Fruit fly (Drosophila melanogaster) whole organism, embryonic: ENCODE measurements around the gene CG6094.

Experiments used
- ATbp ChIP-seq: fragments of 200-800 bp; sonication (Bioruptor generic); optimal IDR thresholded peaks from 2 replicates; lab custom pipeline; 2017; ENCODE audit warnings: missing biosample characterization, mild to moderate bottlenecking, missing genetic modification characterization, missing genetic modification reagents
- CG11085 ChIP-seq: fragments of 200-800 bp; sonication (Bioruptor generic); IDR thresholded peaks from 2 replicates; pipeline ENCODE4 v1.3.6; 2022; ENCODE audit warnings: missing biosample characterization, missing genetic modification characterization
- CG1233 ChIP-seq: fragments of 200-800 bp; sonication (Bioruptor generic); optimal IDR thresholded peaks from 4 replicates; lab custom pipeline; 2018; ENCODE audit warnings: missing biosample characterization, mild to moderate bottlenecking, missing genetic modification characterization
- CG12942 ChIP-seq: fragments of 200-800 bp; sonication (Bioruptor generic); optimal IDR thresholded peaks from 3 replicates; lab custom pipeline; 2016; ENCODE audit warnings: missing biosample characterization, missing genetic modification characterization
- CG13424 ChIP-seq: fragments of 200-800 bp; sonication (Bioruptor generic); optimal IDR thresholded peaks from 2 replicates; lab custom pipeline; 2019; ENCODE audit warnings: missing biosample characterization, mild to moderate bottlenecking, missing genetic modification characterization, moderate library complexity
- CG14050 ChIP-seq: fragments of 200-800 bp; sonication (Bioruptor generic); IDR thresholded peaks from 3 replicates; pipeline ENCODE4 v1.3.6; 2022; ENCODE audit warnings: missing biosample characterization, missing genetic modification characterization
- CG14710 ChIP-seq: fragments of 200-800 bp; sonication (Bioruptor generic); optimal IDR thresholded peaks from 3 replicates; lab custom pipeline; 2019; ENCODE audit warnings: missing biosample characterization, mild to moderate bottlenecking, missing genetic modification characterization, moderate library complexity
- CG15514 ChIP-seq: fragments of 200-800 bp; sonication (Bioruptor generic); optimal IDR thresholded peaks from 3 replicates; lab custom pipeline; 2017; ENCODE audit warnings: missing biosample characterization, missing genetic modification characterization, mild to moderate bottlenecking, moderate library complexity, missing genetic modification reagents
- CG18476 ChIP-seq: fragments of 200-800 bp; sonication (Bioruptor generic); optimal IDR thresholded peaks from 2 replicates; lab custom pipeline; 2016; ENCODE audit warnings: missing biosample characterization, mild to moderate bottlenecking, missing genetic modification characterization
- CG30431 ChIP-seq: fragments of 200-800 bp; sonication (Bioruptor generic); optimal IDR thresholded peaks from 2 replicates; lab custom pipeline; 2017; ENCODE audit warnings: missing biosample characterization, missing genetic modification characterization
- CG31365 ChIP-seq: fragments of 200-800 bp; sonication (Bioruptor generic); optimal IDR thresholded peaks from 2 replicates; lab custom pipeline; 2018; ENCODE audit warnings: missing biosample characterization, mild to moderate bottlenecking, missing genetic modification characterization
- CG3726 ChIP-seq: fragments of 200-800 bp; sonication (Bioruptor generic); IDR thresholded peaks from 3 replicates; pipeline ENCODE4, ENCODE4 v1.3.6; 2022; ENCODE audit warnings: missing biosample characterization, missing genetic modification characterization
- CG4707 ChIP-seq: fragments of 200-800 bp; sonication (Bioruptor generic); optimal IDR thresholded peaks from 2 replicates; lab custom pipeline; 2018; ENCODE audit warnings: missing biosample characterization, mild to moderate bottlenecking, missing genetic modification characterization, moderate library complexity
- CG4730 ChIP-seq: fragments of 200-800 bp; sonication (Bioruptor generic); IDR thresholded peaks from 2 replicates; pipeline ENCODE4 v1.3.6; 2022; ENCODE audit warnings: missing biosample characterization, missing genetic modification characterization
- CG6765 ChIP-seq: fragments of 200-800 bp; sonication (Bioruptor generic); optimal IDR thresholded peaks from 3 replicates; lab custom pipeline; 2017; ENCODE audit warnings: missing biosample characterization, mild to moderate bottlenecking, missing genetic modification characterization
- CG6791 ChIP-seq: fragments of 200-800 bp; sonication (Bioruptor generic); IDR thresholded peaks from 3 replicates; pipeline ENCODE4 v1.3.6; 2022; ENCODE audit warnings: missing biosample characterization, missing genetic modification characterization; ENCODE audit not compliant: partially characterized antibody
- CG7372 ChIP-seq: fragments of 200-800 bp; sonication (Bioruptor generic); IDR thresholded peaks from 2 replicates; pipeline ENCODE4 v1.3.6; 2022; ENCODE audit warnings: missing biosample characterization, missing genetic modification characterization
- CG7745 ChIP-seq: fragments of 200-800 bp; sonication (Bioruptor generic); optimal IDR thresholded peaks from 2 replicates; lab custom pipeline; 2018; ENCODE audit warnings: missing biosample characterization, mild to moderate bottlenecking, missing genetic modification characterization, moderate library complexity
- CG8765 ChIP-seq: fragments of 200-800 bp; sonication (Bioruptor generic); IDR thresholded peaks from 2 replicates; pipeline ENCODE4 v1.3.6; 2022; ENCODE audit warnings: missing biosample characterization, missing genetic modification characterization
- CG9215 ChIP-seq: fragments of 200-800 bp; sonication (Bioruptor generic); IDR thresholded peaks from 2 replicates; pipeline ENCODE4 v1.3.6; 2022; ENCODE audit warnings: missing biosample characterization, missing genetic modification characterization
- CG9609 ChIP-seq: fragments of 200-800 bp; sonication (Bioruptor generic); optimal IDR thresholded peaks from 3 replicates; lab custom pipeline; 2016; ENCODE audit warnings: missing biosample characterization, missing genetic modification characterization
- D ChIP-seq, 2 experiments: fragments of 200-800 bp in 1 of 2; fragments of >200 bp in 1 of 2; sonication (Bioruptor generic) in 1 of 2; optimal IDR thresholded peaks; 2 replicates in 1 of 2; 3 replicates in 1 of 2; lab custom pipeline; 2017; ENCODE audit warnings: mild to moderate bottlenecking in 1 of 2, missing biosample characterization in 1 of 2, missing genetic modification characterization in 1 of 2, missing genetic modification reagents in 1 of 2
- D19A ChIP-seq: fragments of 200-800 bp; optimal IDR thresholded peaks from 3 replicates; lab custom pipeline; 2019; ENCODE audit warnings: missing biosample characterization, mild to moderate bottlenecking, missing genetic modification characterization, moderate library complexity
- Dbx ChIP-seq: fragments of 200-800 bp; sonication (Bioruptor generic); IDR thresholded peaks from 3 replicates; pipeline ENCODE4 v1.3.6; 2022; ENCODE audit warnings: missing biosample characterization, missing genetic modification characterization
- Dip2 ChIP-seq: fragments of 200-800 bp; sonication (Bioruptor generic); IDR thresholded peaks from 2 replicates; pipeline ENCODE4 v1.3.6; 2022; ENCODE audit warnings: missing biosample characterization, missing genetic modification characterization
- HLH3B ChIP-seq: fragments of 200-800 bp; sonication (Bioruptor generic); IDR thresholded peaks from 2 replicates; pipeline ENCODE4 v1.3.6; 2022; ENCODE audit warnings: missing biosample characterization, missing genetic modification characterization
- Hr51 ChIP-seq, 2 experiments: fragments of 200-800 bp; sonication (Bioruptor generic); optimal IDR thresholded peaks; 2 replicates in 1 of 2; 3 replicates in 1 of 2; lab custom pipeline; 2016 to 2018; ENCODE audit warnings: missing biosample characterization in 2 of 2, missing genetic modification characterization in 2 of 2, mild to moderate bottlenecking in 1 of 2, moderate library complexity in 1 of 2
- Hsf ChIP-seq: fragments of 200-800 bp; sonication (Bioruptor generic); optimal IDR thresholded peaks from 3 replicates; lab custom pipeline; 2016; ENCODE audit warnings: missing biosample characterization, missing genetic modification characterization
- Kr ChIP-seq: fragments of 200-800 bp; sonication (Bioruptor generic); optimal IDR thresholded peaks from 2 replicates; lab custom pipeline; 2017; ENCODE audit warnings: missing biosample characterization, mild to moderate bottlenecking, missing genetic modification characterization
- Trl ChIP-seq, 3 experiments: fragments of >200 bp in 2 of 3; fragments of 200-800 bp in 1 of 3; sonication (Bioruptor generic) in 1 of 3; optimal IDR thresholded peaks; 2 replicates in 1 of 3; 3 replicates in 2 of 3; lab custom pipeline; 2016 to 2017; ENCODE audit warnings: missing biosample characterization in 1 of 3, missing genetic modification characterization in 1 of 3
- az2 ChIP-seq: fragments of 200-800 bp; sonication (Bioruptor generic); optimal IDR thresholded peaks from 3 replicates; lab custom pipeline; 2016; ENCODE audit warnings: missing biosample characterization, missing genetic modification characterization
- crc ChIP-seq: fragments of 200-800 bp; sonication (Bioruptor generic); optimal IDR thresholded peaks from 2 replicates; lab custom pipeline; 2016; ENCODE audit warnings: missing biosample characterization, missing genetic modification characterization
- crol ChIP-seq: fragments of 200-800 bp; sonication (Bioruptor generic); IDR thresholded peaks from 2 replicates; pipeline ENCODE4 v1.3.6; 2022; ENCODE audit warnings: missing biosample characterization, missing genetic modification characterization
- dmrt11E ChIP-seq: fragments of 200-800 bp; sonication (Bioruptor generic); optimal IDR thresholded peaks from 3 replicates; lab custom pipeline; 2018; ENCODE audit warnings: missing biosample characterization, mild to moderate bottlenecking, missing genetic modification characterization, moderate library complexity
- gt ChIP-seq: fragments of 200-800 bp; sonication (Bioruptor generic); IDR thresholded peaks from 2 replicates; pipeline ENCODE4 v1.3.6; 2022; ENCODE audit warnings: missing biosample characterization, missing genetic modification characterization
- insv ChIP-seq, 2 experiments: fragments of 200-800 bp; sonication (Bioruptor generic); optimal IDR thresholded peaks; 3 replicates each; lab custom pipeline; 2016 to 2018; ENCODE audit warnings: missing biosample characterization in 2 of 2, missing genetic modification characterization in 2 of 2
- jigr1 ChIP-seq: fragments of 200-800 bp; sonication (Bioruptor generic); IDR thresholded peaks from 3 replicates; pipeline ENCODE4 v1.3.6; 2022; ENCODE audit warnings: missing biosample characterization, missing genetic modification characterization
- kni ChIP-seq: fragments of 200-800 bp; sonication (Bioruptor generic); optimal IDR thresholded peaks from 3 replicates; lab custom pipeline; 2017; ENCODE audit warnings: mild to moderate bottlenecking, missing biosample characterization, missing genetic modification reagents, missing genetic modification characterization
- knrl ChIP-seq: fragments of 200-800 bp; sonication (Bioruptor generic); IDR thresholded peaks from 3 replicates; pipeline ENCODE4 v1.3.6; 2022; ENCODE audit warnings: missing biosample characterization, missing genetic modification characterization; ENCODE audit not compliant: partially characterized antibody
- nau ChIP-seq: fragments of 200-800 bp; sonication (Bioruptor generic); optimal IDR thresholded peaks from 3 replicates; lab custom pipeline; 2017; ENCODE audit warnings: missing biosample characterization, mild to moderate bottlenecking, missing genetic modification characterization, missing genetic modification reagents
- oc ChIP-seq: fragments of 200-800 bp; sonication (Bioruptor generic); optimal IDR thresholded peaks from 2 replicates; lab custom pipeline; 2018; ENCODE audit warnings: missing biosample characterization, mild to moderate bottlenecking, missing genetic modification characterization, moderate library complexity
- pros ChIP-seq: fragments of 200-800 bp; sonication (Bioruptor generic); optimal IDR thresholded peaks from 3 replicates; lab custom pipeline; 2019; ENCODE audit warnings: missing biosample characterization, mild to moderate bottlenecking, missing genetic modification characterization, moderate library complexity
- rib ChIP-seq: fragments of 200-800 bp; sonication (Bioruptor generic); IDR thresholded peaks from 2 replicates; pipeline ENCODE4 v1.3.6; 2022; ENCODE audit warnings: missing biosample characterization, missing genetic modification characterization
- sna ChIP-seq: fragments of 200-800 bp; sonication (Bioruptor generic); IDR thresholded peaks from 2 replicates; pipeline ENCODE4 v1.3.6; 2022; ENCODE audit warnings: missing biosample characterization, missing genetic modification characterization; ENCODE audit not compliant: partially characterized antibody
- sqz ChIP-seq: fragments of 200-800 bp; sonication (Bioruptor generic); optimal IDR thresholded peaks from 3 replicates; lab custom pipeline; 2018; ENCODE audit warnings: missing biosample characterization, mild to moderate bottlenecking, missing genetic modification characterization
- sug ChIP-seq: fragments of 200-800 bp; optimal IDR thresholded peaks from 2 replicates; lab custom pipeline; 2019; ENCODE audit warnings: missing biosample characterization, mild to moderate bottlenecking, missing genetic modification characterization, moderate library complexity
- tin ChIP-seq: fragments of 200-800 bp; sonication (Bioruptor generic); optimal IDR thresholded peaks from 3 replicates; lab custom pipeline; 2016; ENCODE audit warnings: missing biosample characterization, missing genetic modification characterization
- twi ChIP-seq: fragments of 200-800 bp; optimal IDR thresholded peaks from 2 replicates; lab custom pipeline; 2019; ENCODE audit warnings: missing biosample characterization, mild to moderate bottlenecking, missing genetic modification characterization, moderate library complexity
- vvl ChIP-seq: fragments of 200-800 bp; sonication (Bioruptor generic); IDR thresholded peaks from 2 replicates; pipeline ENCODE4 v1.3.6; 2022; ENCODE audit warnings: missing biosample characterization, missing genetic modification characterization
- yki ChIP-seq: fragments of >200 bp; optimal IDR thresholded peaks from 3 replicates; lab custom pipeline; 2018

The CG6094 gene

dm6 chr2L:10504895-10505294, 2.0 kb upstream of the CG6094 start (continued):
- no peak for TF ChIP-seq CG8765 (GFP tag; lab: Robert Waterston, UW)
- TF ChIP-seq D (optimal IDR thresholded peaks at IDR 0.05; lab: Kevin White, UChicago), result no peak
- TF ChIP-seq D (GFP tag; optimal IDR thresholded peaks at IDR 0.05; lab: Kevin White, UChicago), result peak; percentile 23
- no peak for TF ChIP-seq az2 (GFP tag; lab: Kevin White, UChicago)
- no peak for TF ChIP-seq knrl (GFP tag; lab: Robert Waterston, UW)
- TF ChIP-seq CG1233, result peak; percentile 41
- TF ChIP-seq CG4707 (GFP tag; lab: Kevin White, UChicago), result peak; percentile 36
- TF ChIP-seq vvl (GFP tag; lab: Robert Waterston, UW), result peak; percentile 18; the same call in 1 of the 2 replicates
- peak; percentile 82 for TF ChIP-seq kni (GFP tag; lab: Kevin White, UChicago)
- no peak for TF ChIP-seq tin
- TF ChIP-seq crc (GFP tag; lab: Kevin White, UChicago), result no peak
- TF ChIP-seq CG15514, result no peak
- TF ChIP-seq insv (GFP tag; optimal IDR thresholded peaks at IDR 0.05; lab: Kevin White, UChicago), result no peak
- TF ChIP-seq Hr51 (GFP tag; optimal IDR thresholded peaks at IDR 0.05; lab: Kevin White, UChicago), result no peak
- TF ChIP-seq HLH3B (GFP tag; lab: Robert Waterston, UW), result peak; percentile 10; the same call in 1 of the 2 replicates
- no peak for TF ChIP-seq sug (tag; lab: Kevin White, UChicago)
- TF ChIP-seq CG11085, result no peak
- TF ChIP-seq CG6791 (GFP tag; lab: Robert Waterston, UW), result peak; percentile 31; the same call in 1 of the 3 replicates
- TF ChIP-seq CG3726, result no peak
- no peak for TF ChIP-seq gt
- TF ChIP-seq CG7745 (tag; lab: Kevin White, UChicago), result peak; percentile 27
- peak; percentile 43 for TF ChIP-seq D19A (tag; lab: Kevin White, UChicago)
- no peak for TF ChIP-seq Trl (optimal IDR thresholded peaks at IDR 0.05; lab: Kevin White, UChicago)
- TF ChIP-seq Trl (GFP tag; optimal IDR thresholded peaks at IDR 0.05; lab: Kevin White, UChicago), result no peak
- TF ChIP-seq Dbx (GFP tag; lab: Robert Waterston, UW), result no peak
- no peak for TF ChIP-seq rib
- no peak for TF ChIP-seq CG31365 (tag; lab: Kevin White, UChicago)
- TF ChIP-seq crol (GFP tag; lab: Robert Waterston, UW), result no peak
- TF ChIP-seq CG14710 (tag; lab: Kevin White, UChicago), result peak; percentile 53
- TF ChIP-seq dmrt11E (tag; lab: Kevin White, UChicago), result peak; percentile 64
- no peak for TF ChIP-seq CG7372 (GFP tag; lab: Robert Waterston, UW)
- TF ChIP-seq CG14050 (GFP tag; lab: Robert Waterston, UW), result no peak
- TF ChIP-seq jigr1 (GFP tag; lab: Robert Waterston, UW), result no peak
- TF ChIP-seq CG13424, result peak; percentile 31
- TF ChIP-seq ATbp (GFP tag; lab: Kevin White, UChicago), result peak; percentile 29
- no peak for TF ChIP-seq oc (tag; lab: Kevin White, UChicago)
- no peak for TF ChIP-seq pros (GFP tag; lab: Kevin White, UChicago)
- peak; percentile 19 for TF ChIP-seq Hsf
- TF ChIP-seq CG9609, result no peak
- TF ChIP-seq CG9215, result no peak
- peak; percentile 34 for TF ChIP-seq sqz
- TF ChIP-seq Kr, result peak; percentile 72
- TF ChIP-seq CG6765, result no peak
- no peak for TF ChIP-seq Dip2 (GFP tag; lab: Robert Waterston, UW)
- TF ChIP-seq twi, result peak; percentile 52
- no peak for TF ChIP-seq sna (GFP tag; lab: Robert Waterston, UW)
- no peak for TF ChIP-seq nau
- TF ChIP-seq CG12942 (GFP tag; lab: Kevin White, UChicago), result no peak
- no peak for TF ChIP-seq yki (lab: Kevin White, UChicago)
- TF ChIP-seq CG18476 (GFP tag; lab: Kevin White, UChicago), result no peak
- no peak for TF ChIP-seq CG4730 (GFP tag; lab: Robert Waterston, UW)
- TF ChIP-seq CG30431, result no peak
